Worm (Caenorhabditis elegans) whole organism, L2 larva: Measurements from ENCODE around the gene zgpa-1.

Experiments used
- C34F6.9 ChIP-seq: fragments of 150-350 bp; optimal IDR thresholded peaks from 2 replicates; lab custom pipeline; 2014; ENCODE audit warnings: missing biosample characterization, missing genetic modification characterization
- F13H6.1 ChIP-seq: sonication (generic microtip); optimal IDR thresholded peaks from 2 replicates; lab custom pipeline; 2016; ENCODE audit warnings: missing genetic modification characterization, missing compliant biosample characterization
- ZK546.5 ChIP-seq: sonication (generic microtip); optimal IDR thresholded peaks from 2 replicates; lab custom pipeline; 2017; ENCODE audit warnings: missing biosample characterization, missing genetic modification characterization
- alr-1 ChIP-seq: fragments of 150-350 bp; optimal IDR thresholded peaks from 2 replicates; lab custom pipeline; 2014; ENCODE audit warnings: missing biosample characterization, missing genetic modification characterization
- ama-1 ChIP-seq: fragments of 150-350 bp; optimal IDR thresholded peaks from 2 replicates; lab custom pipeline; 2018; ENCODE audit warnings: inconsistent platforms
- blmp-1 ChIP-seq: sonication (generic microtip); optimal IDR thresholded peaks from 2 replicates; lab custom pipeline; 2017; ENCODE audit warnings: missing genetic modification characterization, mild to moderate bottlenecking, missing compliant biosample characterization, antibody characterized with exemption, moderate library complexity; ENCODE audit not compliant: insufficient read depth
- ceh-16 ChIP-seq: fragments of 150-350 bp; optimal IDR thresholded peaks from 2 replicates; lab custom pipeline; 2014; ENCODE audit warnings: missing biosample characterization, missing genetic modification characterization
- crh-2 ChIP-seq: sonication (generic microtip); optimal IDR thresholded peaks from 2 replicates; lab custom pipeline; 2017; ENCODE audit warnings: missing biosample characterization, missing genetic modification characterization
- fos-1 ChIP-seq: fragments of 150-350 bp; optimal IDR thresholded peaks from 2 replicates; lab custom pipeline; 2014; ENCODE audit warnings: missing biosample characterization, missing genetic modification characterization
- gmeb-1 ChIP-seq: fragments of 150-350 bp; optimal IDR thresholded peaks from 2 replicates; lab custom pipeline; 2014; ENCODE audit warnings: missing biosample characterization, missing genetic modification characterization
- lin-11 ChIP-seq: fragments of 150-350 bp; sonication (generic microtip); optimal IDR thresholded peaks from 2 replicates; lab custom pipeline; 2014; ENCODE audit warnings: missing biosample characterization, missing genetic modification characterization, inconsistent platforms, mixed read lengths
- lsy-2 ChIP-seq, 2 experiments: fragments of 150-350 bp in 1 of 2; sonication (generic microtip) in 1 of 2; optimal IDR thresholded peaks; 2 replicates each; lab custom pipeline; 2014 to 2017; ENCODE audit warnings: missing biosample characterization in 2 of 2, missing genetic modification characterization in 2 of 2
- mdl-1 ChIP-seq, 2 experiments: fragments of 150-350 bp in 1 of 2; sonication (generic microtip) in 1 of 2; optimal IDR thresholded peaks; 2 replicates each; lab custom pipeline; 2017; ENCODE audit warnings: missing biosample characterization in 2 of 2, missing genetic modification characterization in 2 of 2
- nhr-10 ChIP-seq: sonication (generic microtip); optimal IDR thresholded peaks from 2 replicates; lab custom pipeline; 2017; ENCODE audit warnings: missing biosample characterization, missing genetic modification characterization
- nhr-11 ChIP-seq: fragments of 150-350 bp; optimal IDR thresholded peaks from 2 replicates; lab custom pipeline; 2014; ENCODE audit warnings: missing biosample characterization, missing genetic modification characterization
- nhr-12 ChIP-seq: fragments of 150-350 bp; optimal IDR thresholded peaks from 2 replicates; lab custom pipeline; 2014; ENCODE audit warnings: missing biosample characterization, missing genetic modification characterization
- nhr-129 ChIP-seq: fragments of 150-350 bp; optimal IDR thresholded peaks from 2 replicates; lab custom pipeline; 2014; ENCODE audit warnings: missing biosample characterization, missing genetic modification characterization
- nhr-21 ChIP-seq: fragments of 150-350 bp; optimal IDR thresholded peaks from 2 replicates; lab custom pipeline; 2014; ENCODE audit warnings: missing biosample characterization, missing genetic modification characterization
- nhr-237 ChIP-seq: fragments of 150-350 bp; optimal IDR thresholded peaks from 2 replicates; lab custom pipeline; 2014; ENCODE audit warnings: missing biosample characterization, missing genetic modification characterization
- nhr-25 ChIP-seq: fragments of 150-350 bp; sonication (generic microtip); optimal IDR thresholded peaks from 3 replicates; lab custom pipeline; 2014; ENCODE audit warnings: missing biosample characterization, missing genetic modification characterization
- nhr-6 ChIP-seq: fragments of 150-350 bp; optimal IDR thresholded peaks from 2 replicates; lab custom pipeline; 2014; ENCODE audit warnings: missing biosample characterization, missing genetic modification characterization
- nhr-77 ChIP-seq: fragments of 150-350 bp; optimal IDR thresholded peaks from 2 replicates; lab custom pipeline; 2014; ENCODE audit warnings: missing biosample characterization, missing genetic modification characterization
- sem-4 ChIP-seq: fragments of 150-350 bp; optimal IDR thresholded peaks from 2 replicates; lab custom pipeline; 2014; ENCODE audit warnings: missing biosample characterization, missing genetic modification reagents, missing genetic modification characterization
- sma-3 ChIP-seq: sonication (generic microtip); optimal IDR thresholded peaks from 2 replicates; lab custom pipeline; 2016; ENCODE audit warnings: missing genetic modification reagents, missing genetic modification characterization, missing compliant biosample characterization
- sma-9 ChIP-seq, 2 experiments: fragments of 150-350 bp in 1 of 2; sonication (generic microtip) in 1 of 2; optimal IDR thresholded peaks; 2 replicates each; lab custom pipeline; 2014 to 2016; ENCODE audit warnings: missing genetic modification characterization in 2 of 2, mild to moderate bottlenecking in 1 of 2, missing biosample characterization in 1 of 2, missing compliant biosample characterization in 1 of 2, missing genetic modification reagents in 1 of 2, moderate library complexity in 1 of 2
- snpc-4 ChIP-seq: fragments of 150-350 bp; optimal IDR thresholded peaks from 2 replicates; lab custom pipeline; 2014; ENCODE audit warnings: missing biosample characterization, missing genetic modification characterization
- unc-39 ChIP-seq: fragments of 150-350 bp; optimal IDR thresholded peaks from 2 replicates; lab custom pipeline; 2014; ENCODE audit warnings: missing biosample characterization, missing genetic modification characterization
- unc-55 ChIP-seq: fragments of 150-350 bp; sonication (generic microtip); optimal IDR thresholded peaks from 3 replicates; lab custom pipeline; 2014; ENCODE audit warnings: missing biosample characterization, missing genetic modification reagents, missing genetic modification characterization
- zag-1 ChIP-seq: fragments of 150-350 bp; optimal IDR thresholded peaks from 2 replicates; lab custom pipeline; 2014; ENCODE audit warnings: missing biosample characterization, missing genetic modification characterization
- ztf-1 ChIP-seq: fragments of 200-800 bp; sonication (Bioruptor generic); conservative IDR thresholded peaks from 2 replicates; pipeline ENCODE4 v1.3.6; 2022; ENCODE audit warnings: missing genetic modification characterization, missing compliant biosample characterization

The zgpa-1 gene

DNA sequence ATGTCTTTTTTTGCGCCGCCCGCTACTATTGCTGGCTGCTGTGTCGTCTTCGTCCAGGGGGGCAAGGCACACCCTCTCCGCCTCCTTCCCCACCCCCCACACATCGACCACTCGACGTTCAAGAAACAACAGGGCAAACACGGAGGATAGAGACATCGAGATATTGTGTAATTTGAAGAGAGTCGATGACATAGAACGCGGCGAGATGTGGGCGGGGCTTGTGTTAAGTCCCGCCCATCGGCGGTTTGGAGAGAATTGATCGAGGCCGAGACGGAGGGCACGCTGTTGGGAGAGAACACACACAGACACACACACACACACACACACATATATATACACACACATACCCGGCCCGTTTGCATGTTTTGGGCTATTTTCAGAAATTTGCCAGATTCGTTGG is 33.0 kb upstream of the zgpa-1 start (continued):
- TF ChIP-seq nhr-129 (peak; percentile 80), blmp-1 (tag; lab: Kevin White, UChicago) (peak; percentile 46), ceh-16 (tag; lab: Kevin White, UChicago) (no peak), nhr-237 (tag; lab: Kevin White, UChicago) (no peak), sem-4 (tag; lab: Kevin White, UChicago) (peak; percentile 15), ZK546.5 (tag; lab: Kevin White, UChicago) (no peak), F13H6.1 (tag; lab: Kevin White, UChicago) (peak; percentile 91), nhr-12 (tag; lab: Kevin White, UChicago) (no peak), mdl-1 (tag; optimal IDR thresholded peaks at IDR 0.05; lab: Kevin White, UChicago) (peak in 1 of 2 experiments; percentile 65), ama-1 (lab: Kevin White, UChicago) (no peak), unc-39 (tag; lab: Kevin White, UChicago) (no peak), gmeb-1 (no peak), zag-1 (peak; percentile 84), lin-11 (peak; percentile 29)

ce11 chrIV:7844333-7844973 is 31.8 kb upstream of the zgpa-1 start:
- TF ChIP-seq nhr-11 (no peak), F13H6.1 (tag; lab: Kevin White, UChicago) (peak; percentile 38), sma-9 (GFP tag; optimal IDR thresholded peaks at IDR 0.05; lab: Kevin White, UChicago) (peak; percentile 37), sma-9 (tag; optimal IDR thresholded peaks at IDR 0.05; lab: Kevin White, UChicago) (no peak), lsy-2 (tag; optimal IDR thresholded peaks at IDR 0.05; lab: Kevin White, UChicago) (peak in 1 of 2 experiments; percentile 30), fos-1 (tag; lab: Kevin White, UChicago) (peak; percentile 67), C34F6.9 (tag; lab: Kevin White, UChicago) (no peak), crh-2 (tag; lab: Kevin White, UChicago) (peak; percentile 72), gmeb-1 (peak; percentile 39)

ce11 chrIV:7841218-7841617 is 28.6 kb upstream of the zgpa-1 start:
- TF ChIP-seq sma-9 (GFP tag; optimal IDR thresholded peaks at IDR 0.05; lab: Kevin White, UChicago): peak; percentile 25
- no peak for TF ChIP-seq sma-9 (tag; optimal IDR thresholded peaks at IDR 0.05; lab: Kevin White, UChicago)
- peak; percentile 77 for TF ChIP-seq fos-1 (tag; lab: Kevin White, UChicago)
- peak; percentile 76 for TF ChIP-seq crh-2 (tag; lab: Kevin White, UChicago)
- TF ChIP-seq zag-1: no peak

DNA sequence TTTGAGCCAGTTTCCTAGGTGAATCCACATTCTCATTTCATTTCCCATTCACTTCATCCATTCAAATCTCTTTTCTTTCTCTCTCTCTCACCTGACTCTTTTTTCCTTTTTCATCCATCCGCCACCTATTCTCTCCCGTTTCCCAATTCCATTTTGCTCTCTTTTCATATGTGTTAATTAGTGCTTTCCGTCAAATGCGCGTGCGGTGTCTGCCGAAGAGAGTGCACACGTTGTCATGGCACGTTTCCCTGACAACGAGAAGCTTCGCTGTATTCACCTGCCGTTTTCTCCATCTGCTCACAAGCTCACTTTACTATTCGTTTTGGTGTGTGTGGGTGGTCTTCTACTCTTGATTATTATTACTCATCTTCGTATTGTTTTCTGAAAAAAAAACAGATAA is 27.3 kb upstream of the zgpa-1 start:
- TF ChIP-seq unc-55 (GFP tag; lab: Kevin White, UChicago): no peak
- TF ChIP-seq lin-11: peak; percentile 57

DNA sequence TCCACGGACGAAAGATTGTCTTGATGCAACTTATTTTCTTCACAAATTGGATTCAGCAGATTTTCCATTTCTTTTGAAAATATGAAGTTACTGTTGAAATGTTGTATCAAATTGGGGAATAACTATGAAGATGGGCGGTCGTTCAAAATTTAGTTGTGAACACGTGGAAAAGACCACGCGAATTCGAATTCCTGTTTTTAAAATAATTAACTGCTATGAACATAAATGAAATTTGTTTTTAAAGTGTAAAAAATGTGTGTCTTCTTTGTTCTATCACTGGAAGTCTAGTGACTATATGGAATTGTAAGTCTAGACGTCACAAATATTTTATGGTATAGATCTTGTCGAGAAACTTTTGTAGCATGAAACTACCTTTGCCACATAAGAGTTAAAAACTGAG is 25.8 kb upstream of the zgpa-1 start, which contains the start of gene C06A6.7:
Gene C06A6.7 (minus strand): TSS at position 101 of the 400 bp plus-strand sequence.
- TF ChIP-seq crh-2 (tag; lab: Kevin White, UChicago) (no peak), nhr-10 (no peak), alr-1 (no peak), nhr-77 (tag; lab: Kevin White, UChicago) (no peak), unc-39 (tag; lab: Kevin White, UChicago) (no peak), gmeb-1 (no peak)

ce11 chrIV:7836491-7836890 is 23.9 kb upstream of the zgpa-1 start:
- TF ChIP-seq nhr-6 (tag; lab: Kevin White, UChicago): no peak
- peak; percentile 72 for TF ChIP-seq blmp-1 (tag; lab: Kevin White, UChicago)
- TF ChIP-seq nhr-25 (tag; lab: Kevin White, UChicago): peak; percentile 28

- TF ChIP-seq ceh-16 (tag; lab: Kevin White, UChicago) (no peak), nhr-25 (tag; lab: Kevin White, UChicago) (peak; percentile 44), nhr-12 (tag; lab: Kevin White, UChicago) (no peak), snpc-4 (no peak), lsy-2 (tag; optimal IDR thresholded peaks at IDR 0.05; lab: Kevin White, UChicago) (peak in 1 of 2 experiments; percentile 38), nhr-6 (tag; lab: Kevin White, UChicago) (no peak), C34F6.9 (tag; lab: Kevin White, UChicago) (peak; percentile 8), fos-1 (tag; lab: Kevin White, UChicago) (peak; percentile 6), nhr-129 (peak; percentile 29), blmp-1 (tag; lab: Kevin White, UChicago) (peak; percentile 39), sma-3 (peak; percentile 19), ztf-1 (GFP tag; lab: Robert Waterston, UW) (no peak), nhr-21 (tag; lab: Kevin White, UChicago) (peak; percentile 4)
Observed at ce11 chrIV:7836030-7836429, 23.4 kb upstream of the zgpa-1 start.
